Worm (Caenorhabditis elegans) whole organism, early embryonic: ENCODE data around the gene rgs-3.

Experiments used
- B0310.2 ChIP-seq: sonication (generic microtip); optimal IDR thresholded peaks from 2 replicates; lab custom pipeline; 2016; ENCODE audit warnings: mild to moderate bottlenecking, missing genetic modification characterization, missing compliant biosample characterization
- ama-1 ChIP-seq: fragments of 150-350 bp; optimal IDR thresholded peaks from 2 replicates; lab custom pipeline; 2014
- ceh-13 ChIP-seq: fragments of 200-800 bp; sonication (Bioruptor generic); optimal IDR thresholded peaks from 2 replicates; lab custom pipeline; 2018; ENCODE audit warnings: mild to moderate bottlenecking, missing genetic modification characterization, missing compliant biosample characterization
- flt-1 ChIP-seq: fragments of 200-800 bp; sonication (Bioruptor generic); IDR thresholded peaks from 2 replicates; pipeline ENCODE4 v1.3.6; 2022; ENCODE audit warnings: missing genetic modification characterization, missing compliant biosample characterization
- hmbx-1 ChIP-seq: sonication (generic microtip); optimal IDR thresholded peaks from 2 replicates; lab custom pipeline; 2016; ENCODE audit warnings: mild to moderate bottlenecking, missing genetic modification characterization, missing compliant biosample characterization
- hmg-4 ChIP-seq: fragments of 200-800 bp; sonication (Bioruptor generic); optimal IDR thresholded peaks from 2 replicates; lab custom pipeline; 2018; ENCODE audit warnings: mild to moderate bottlenecking, missing genetic modification characterization, missing compliant biosample characterization

ce11 chrII:6132595-6132994, 33.0 kb downstream of the rgs-3 start, which contains the start of gene abts-3:
- TF ChIP-seq hmbx-1 (tag; lab: Kevin White, UChicago) (no peak), ama-1 (lab: Kevin White, UChicago) (no peak), hmg-4 (GFP tag; lab: Kevin White, UChicago) (no peak), flt-1 (GFP tag; lab: Robert Waterston, UW) (no peak), B0310.2 (no peak), ceh-13 (GFP tag; lab: Kevin White, UChicago) (no peak)
